Fruit fly (Drosophila melanogaster): ENCODE measurements around the gene CG31517.

Gene CG31517

dm6 chr3R:13914760-13915417, 33.3 kb upstream of the CG31517 start (continued):
- TF ChIP-seq ab (GFP tag; optimal IDR thresholded peaks at IDR 0.05) = no peak
- TF ChIP-seq ftz-f1 (GFP tag; optimal IDR thresholded peaks at IDR 0.05) = no peak
- TF ChIP-seq knrl (GFP tag; IDR thresholded peaks at IDR 0.05; ENCODE audit: partially characterized antibody) = no peak
- TF ChIP-seq CG2889 (GFP tag; IDR thresholded peaks at IDR 0.05) = no peak
- peak; percentile 64 for TF ChIP-seq CG4404 (GFP tag; IDR thresholded peaks at IDR 0.05)
- no peak for TF ChIP-seq hth (optimal IDR thresholded peaks at IDR 0.05)
- peak; percentile 45 for TF ChIP-seq pho (GFP tag; optimal IDR thresholded peaks at IDR 0.05)
- TF ChIP-seq sob (GFP tag; IDR thresholded peaks at IDR 0.05) = peak; percentile 83
- TF ChIP-seq CG30431 (GFP tag; optimal IDR thresholded peaks at IDR 0.05) = peak; percentile 18
- peak; percentile 67 for TF ChIP-seq dimm (GFP tag; IDR thresholded peaks at IDR 0.05)
- TF ChIP-seq crol (GFP tag; IDR thresholded peaks at IDR 0.05) = no peak
- TF ChIP-seq vnd (GFP tag; IDR thresholded peaks at IDR 0.05; ENCODE audit: partially characterized antibody) = no peak
- TF ChIP-seq emc (GFP tag; optimal IDR thresholded peaks at IDR 0.05) = no peak
- no peak for TF ChIP-seq bbx (GFP tag; IDR thresholded peaks at IDR 0.05; ENCODE audit: partially characterized antibody)
- peak; percentile 97 for TF ChIP-seq Med (GFP tag)
- peak; percentile 81 for TF ChIP-seq CG18262 (tag; optimal IDR thresholded peaks at IDR 0.05)
- TF ChIP-seq CG7745 (tag; optimal IDR thresholded peaks at IDR 0.05) = no peak
- no peak for TF ChIP-seq tll (GFP tag; optimal IDR thresholded peaks at IDR 0.05)
- no peak for TF ChIP-seq mld (GFP tag; IDR thresholded peaks at IDR 0.05; ENCODE audit: partially characterized antibody)
- peak; percentile 88 for TF ChIP-seq dmrt99B (tag; optimal IDR thresholded peaks at IDR 0.05)
- TF ChIP-seq disco-r (GFP tag; optimal IDR thresholded peaks at IDR 0.05) = peak; percentile 65
- TF ChIP-seq Hr39 (optimal IDR thresholded peaks at IDR 0.05) = no peak
- peak; percentile 65 for TF ChIP-seq CG33213 (GFP tag; optimal IDR thresholded peaks at IDR 0.05)
- peak; percentile 68 for TF ChIP-seq CG17385 (GFP tag; optimal IDR thresholded peaks at IDR 0.05)
- TF ChIP-seq CG14860 (GFP tag; IDR thresholded peaks at IDR 0.05; ENCODE audit: partially characterized antibody) = no peak
- peak; percentile 72 for TF ChIP-seq Camta (GFP tag; optimal IDR thresholded peaks at IDR 0.05)
- peak; percentile 71 to 74 for TF ChIP-seq dpn (GFP tag; optimal IDR thresholded peaks at IDR 0.05)
- peak; percentile 52 for TF ChIP-seq Spps (tag; optimal IDR thresholded peaks at IDR 0.05)
- peak; percentile 57; the same call in 2 of the 3 replicates for TF ChIP-seq croc (GFP tag; conservative IDR thresholded peaks at IDR 0.05)
- peak; percentile 85 for TF ChIP-seq CG2678 (tag; optimal IDR thresholded peaks at IDR 0.05)
- TF ChIP-seq CG8924 (tag; optimal IDR thresholded peaks at IDR 0.05) = peak; percentile 74
- TF ChIP-seq Mrtf (GFP tag; IDR thresholded peaks at IDR 0.05) = peak; percentile 75; the same call in 2 of the 3 replicates
- peak; percentile 70; the same call in 1 of the 2 replicates for TF ChIP-seq Atf6 (GFP tag; IDR thresholded peaks at IDR 0.05)
- 0 out of 2 replicates have a peak, but pooled peaks have one; percentile 52 for TF ChIP-seq CG17612 (GFP tag; IDR thresholded peaks at IDR 0.05)
- peak; percentile 74 for TF ChIP-seq CG12219 (GFP tag; optimal IDR thresholded peaks at IDR 0.05)
- TF ChIP-seq CG2120 (GFP tag; optimal IDR thresholded peaks at IDR 0.05) = peak; percentile 63
- TF ChIP-seq Ada2b (GFP tag; IDR thresholded peaks at IDR 0.05) = peak; percentile 84
- peak; percentile 65 for TF ChIP-seq CG7556 (GFP tag; optimal IDR thresholded peaks at IDR 0.05)
- TF ChIP-seq odd (GFP tag; optimal IDR thresholded peaks at IDR 0.05) = peak; percentile 60
- TF ChIP-seq repo (GFP tag; optimal IDR thresholded peaks at IDR 0.05) = peak; percentile 42
- peak; percentile 70 for TF ChIP-seq scrt (GFP tag; optimal IDR thresholded peaks at IDR 0.05)
- TF ChIP-seq z (GFP tag; IDR thresholded peaks at IDR 0.05) = 0 out of 3 replicates have a peak, but pooled peaks have one; percentile 44
- TF ChIP-seq Gsc (GFP tag; IDR thresholded peaks at IDR 0.05) = peak; percentile 61
- peak; percentile 35 for TF ChIP-seq CG8089 (GFP tag; optimal IDR thresholded peaks at IDR 0.05)
- TF ChIP-seq sd (tag; optimal IDR thresholded peaks at IDR 0.05) = peak; percentile 25
- peak; percentile 33 for TF ChIP-seq trh (GFP tag; optimal IDR thresholded peaks at IDR 0.05)
- TF ChIP-seq Neu2 (GFP tag; optimal IDR thresholded peaks at IDR 0.05; ENCODE audit: borderline replicate concordance) = no peak
- TF ChIP-seq lmd (GFP tag; IDR thresholded peaks at IDR 0.05) = peak; percentile 85
- TF ChIP-seq CG14965 (GFP tag; optimal IDR thresholded peaks at IDR 0.05; ENCODE audit: borderline replicate concordance) = no peak
- TF ChIP-seq CG1233 (GFP tag; optimal IDR thresholded peaks at IDR 0.05) = peak; percentile 54

Measured in whole organism, embryonic.